Worm (Caenorhabditis elegans): ENCODE results near the gene alh-7.

Gene alh-7

DNA sequence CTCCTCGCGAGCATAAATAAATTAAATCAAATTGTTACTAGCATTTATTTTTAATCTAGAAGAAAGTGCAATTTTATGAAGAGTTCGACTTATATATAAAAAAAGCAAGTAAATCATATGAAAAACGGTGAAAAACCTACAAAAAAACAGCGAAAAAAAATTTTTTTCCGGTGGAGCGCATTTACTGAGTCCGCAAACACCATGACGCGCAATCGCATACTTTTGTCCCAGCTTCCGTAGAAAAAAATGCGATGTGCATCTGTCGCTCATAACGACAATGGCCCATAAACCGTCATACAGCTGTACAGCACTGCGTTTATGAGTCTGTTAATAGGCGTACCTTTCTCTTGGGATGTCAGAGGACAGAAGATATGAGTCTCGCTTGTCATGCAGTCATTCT, 14.4 kb downstream of the alh-7 start:
- TF ChIP-seq nhr-11 (tag; optimal IDR thresholded peaks at IDR 0.05), result no peak
- TF ChIP-seq vab-7 (GFP tag; IDR thresholded peaks at IDR 0.05), result no peak
- no peak for TF ChIP-seq sdz-12 (GFP tag; optimal IDR thresholded peaks at IDR 0.05)
- no peak for TF ChIP-seq ztf-7 (tag; optimal IDR thresholded peaks at IDR 0.05)
- no peak for TF ChIP-seq Y75B8A.6 (GFP tag; IDR thresholded peaks at IDR 0.05)
- no peak for TF ChIP-seq ceh-62 (tag; optimal IDR thresholded peaks at IDR 0.05)
- TF ChIP-seq nhr-48 (tag; optimal IDR thresholded peaks at IDR 0.05), result no peak
- no peak for TF ChIP-seq D1046.2 (GFP tag; IDR thresholded peaks at IDR 0.05)
- TF ChIP-seq snpc-4 (tag; optimal IDR thresholded peaks at IDR 0.05), result no peak
- TF ChIP-seq hmg-1.1 (GFP tag; IDR thresholded peaks at IDR 0.05), result peak; percentile 48; the same call in 1 of the 2 replicates
- TF ChIP-seq unc-62 (GFP tag; optimal IDR thresholded peaks at IDR 0.05 in 1 of 2), result no peak
- TF ChIP-seq unc-62 (tag; optimal IDR thresholded peaks at IDR 0.05), result no peak
- TF ChIP-seq ceh-82 (tag; optimal IDR thresholded peaks at IDR 0.05), result no peak
- no peak for TF ChIP-seq attf-4 (tag; optimal IDR thresholded peaks at IDR 0.05)
- no peak for TF ChIP-seq Y48G9A.11 (GFP tag; IDR thresholded peaks at IDR 0.05)
- no peak for TF ChIP-seq ceh-44 (GFP tag; IDR thresholded peaks at IDR 0.05)
- TF ChIP-seq tag-97 (GFP tag; IDR thresholded peaks at IDR 0.05), result no peak
- no peak for TF ChIP-seq jun-1 (tag; optimal IDR thresholded peaks at IDR 0.05)
- no peak for TF ChIP-seq nhr-102 (tag; optimal IDR thresholded peaks at IDR 0.05)
- TF ChIP-seq ZK337.2 (GFP tag; IDR thresholded peaks at IDR 0.05), result no peak
- TF ChIP-seq nhr-41 (GFP tag; IDR thresholded peaks at IDR 0.05), result no peak
- TF ChIP-seq fos-1 (tag; optimal IDR thresholded peaks at IDR 0.05), result no peak
- no peak for TF ChIP-seq ceh-20 (GFP tag; IDR thresholded peaks at IDR 0.05)
- TF ChIP-seq dmd-9 (GFP tag; IDR thresholded peaks at IDR 0.05), result no peak
- no peak for TF ChIP-seq ZK546.5 (tag; optimal IDR thresholded peaks at IDR 0.05)
- no peak for TF ChIP-seq ces-1 (GFP tag; optimal IDR thresholded peaks at IDR 0.05)
- no peak for TF ChIP-seq dmd-8 (GFP tag; IDR thresholded peaks at IDR 0.05)
- no peak for TF ChIP-seq mdt-29 (GFP tag; IDR thresholded peaks at IDR 0.05)
- TF ChIP-seq F49E8.2 (tag; optimal IDR thresholded peaks at IDR 0.05; ENCODE audit: borderline replicate concordance), result no peak
- TF ChIP-seq T26A8.4 (GFP tag; IDR thresholded peaks at IDR 0.05), result peak; percentile 15; the same call in 1 of the 2 replicates
- TF ChIP-seq F26F4.8 (GFP tag; conservative IDR thresholded peaks at IDR 0.05), result no peak
- no peak for TF ChIP-seq snpc-1.2 (GFP tag; IDR thresholded peaks at IDR 0.05)
- no peak for TF ChIP-seq lin-15B (tag; optimal IDR thresholded peaks at IDR 0.05)
- no peak for TF ChIP-seq set-16 (GFP tag; IDR thresholded peaks at IDR 0.05)
- no peak for TF ChIP-seq ama-1 (optimal IDR thresholded peaks at IDR 0.05)
- no peak for TF ChIP-seq tra-1 (GFP tag; IDR thresholded peaks at IDR 0.05)
- TF ChIP-seq nhr-111 (GFP tag; optimal IDR thresholded peaks at IDR 0.05), result no peak
- TF ChIP-seq nhr-25 (tag; optimal IDR thresholded peaks at IDR 0.05; ENCODE audit: borderline replicate concordance, insufficient read depth), result no peak
- TF ChIP-seq php-3 (GFP tag; IDR thresholded peaks at IDR 0.05), result no peak
- no peak for TF ChIP-seq duxl-1 (tag; optimal IDR thresholded peaks at IDR 0.05; ENCODE audit: poor library complexity)
- no peak for TF ChIP-seq lin-1 (GFP tag; IDR thresholded peaks at IDR 0.05)
- no peak for TF ChIP-seq zip-2 (tag; optimal IDR thresholded peaks at IDR 0.05)
- TF ChIP-seq unc-39 (tag; optimal IDR thresholded peaks at IDR 0.05), result no peak
- no peak for TF ChIP-seq nhr-76 (tag; optimal IDR thresholded peaks at IDR 0.05)
- TF ChIP-seq spr-1 (tag; optimal IDR thresholded peaks at IDR 0.05), result no peak
- TF ChIP-seq daf-8 (GFP tag; IDR thresholded peaks at IDR 0.05), result no peak
- TF ChIP-seq spr-3 (GFP tag; optimal IDR thresholded peaks at IDR 0.05), result no peak
- TF ChIP-seq lir-3 (tag; optimal IDR thresholded peaks at IDR 0.05), result no peak
- TF ChIP-seq saeg-2 (GFP tag; IDR thresholded peaks at IDR 0.05), result no peak
- peak; percentile 58 for TF ChIP-seq dpl-1 (GFP tag; optimal IDR thresholded peaks at IDR 0.05)
- TF ChIP-seq daf-16 (GFP tag; optimal IDR thresholded peaks at IDR 0.05), result no peak
- peak; percentile 1 for TF ChIP-seq daf-16 (tag; optimal IDR thresholded peaks at IDR 0.05)
- peak; percentile 36 for TF ChIP-seq nhr-28 (tag; optimal IDR thresholded peaks at IDR 0.05)
- peak; percentile 94 for TF ChIP-seq lin-38 (GFP tag; IDR thresholded peaks at IDR 0.05)

All from whole organism, L4 larva.